Fruit fly (Drosophila melanogaster) whole organism, prepupa: ENCODE measurements around the gene Dok.

Experiments used
- CG16779 ChIP-seq: fragments of 200-800 bp; sonication (Bioruptor generic); optimal IDR thresholded peaks from 3 replicates; lab custom pipeline; 2017; ENCODE audit warnings: missing biosample characterization, mild to moderate bottlenecking, missing genetic modification characterization
- CG3919 ChIP-seq: fragments of 200-800 bp; sonication (Bioruptor generic); optimal IDR thresholded peaks from 3 replicates; lab custom pipeline; 2016; ENCODE audit warnings: missing biosample characterization, missing genetic modification characterization
- CG8319 ChIP-seq: fragments of 200-800 bp; sonication (Bioruptor generic); optimal IDR thresholded peaks from 3 replicates; lab custom pipeline; 2016; ENCODE audit warnings: missing biosample characterization, missing genetic modification characterization
- Gug ChIP-seq: fragments of 200-800 bp; sonication (Bioruptor generic); IDR thresholded peaks from 2 replicates; pipeline ENCODE4 v1.3.6; 2022; ENCODE audit warnings: missing biosample characterization, missing genetic modification characterization
- Hr39 ChIP-seq: fragments of 200-800 bp; sonication (Bioruptor generic); optimal IDR thresholded peaks from 2 replicates; lab custom pipeline; 2016; ENCODE audit warnings: missing biosample characterization, missing genetic modification characterization
- dac ChIP-seq: fragments of 200-800 bp; sonication (Bioruptor generic); optimal IDR thresholded peaks from 2 replicates; lab custom pipeline; 2017; ENCODE audit warnings: missing biosample characterization, mild to moderate bottlenecking, missing genetic modification characterization
- eg ChIP-seq: fragments of 200-800 bp; sonication (Bioruptor generic); IDR thresholded peaks from 3 replicates; pipeline ENCODE4 v1.3.6; 2022; ENCODE audit warnings: missing biosample characterization, missing genetic modification characterization
- esn ChIP-seq: fragments of 200-800 bp; sonication (Bioruptor generic); optimal IDR thresholded peaks from 2 replicates; lab custom pipeline; 2016; ENCODE audit warnings: missing biosample characterization, mild to moderate bottlenecking, missing genetic modification characterization, moderate library complexity
- fd59A ChIP-seq: fragments of 200-800 bp; sonication (Bioruptor generic); optimal IDR thresholded peaks from 2 replicates; lab custom pipeline; 2017; ENCODE audit warnings: missing biosample characterization, mild to moderate bottlenecking, missing genetic modification characterization, missing genetic modification reagents
- fkh ChIP-seq: fragments of 200-800 bp; sonication (Bioruptor generic); optimal IDR thresholded peaks from 3 replicates; lab custom pipeline; 2017; ENCODE audit warnings: missing biosample characterization, mild to moderate bottlenecking, missing genetic modification characterization, moderate library complexity
- net ChIP-seq: fragments of 200-800 bp; sonication (Bioruptor generic); optimal IDR thresholded peaks from 3 replicates; lab custom pipeline; 2016; ENCODE audit warnings: missing biosample characterization, missing genetic modification characterization
- pdm3 ChIP-seq: fragments of 200-800 bp; sonication (Bioruptor generic); optimal IDR thresholded peaks from 3 replicates; lab custom pipeline; 2016; ENCODE audit warnings: missing biosample characterization, missing genetic modification characterization
- ss ChIP-seq, 2 experiments: fragments of 200-800 bp; sonication (Bioruptor generic); optimal IDR thresholded peaks; 2 replicates in 1 of 2; 3 replicates in 1 of 2; lab custom pipeline; 2017 to 2018; ENCODE audit warnings: mild to moderate bottlenecking in 2 of 2, missing biosample characterization in 2 of 2, missing genetic modification characterization in 2 of 2, moderate library complexity in 1 of 2

dm6 chrX:7336121-7336961 is 12.3 kb downstream of the Dok start:
- TF ChIP-seq eg (GFP tag; lab: Robert Waterston, UW) (peak; percentile 79; the same call in 2 of the 3 replicates), dac (GFP tag; lab: Kevin White, UChicago) (peak; percentile 26), Gug (GFP tag; lab: Robert Waterston, UW) (peak; percentile 64; the same call in 1 of the 2 replicates), fd59A (peak; percentile 60), fkh (GFP tag; lab: Kevin White, UChicago) (peak; percentile 25), ss (GFP tag; optimal IDR thresholded peaks at IDR 0.05; lab: Kevin White, UChicago) (peak; percentile 20 to 36), CG16779 (tag; lab: Kevin White, UChicago) (peak; percentile 34), net (peak; percentile 62), CG3919 (GFP tag; lab: Kevin White, UChicago) (peak; percentile 66), Hr39 (GFP tag; lab: Kevin White, UChicago) (peak; percentile 28), pdm3 (GFP tag; lab: Kevin White, UChicago) (peak; percentile 80), esn (GFP tag; lab: Kevin White, UChicago) (no peak), CG8319 (GFP tag; lab: Kevin White, UChicago) (no peak)
